Worm (Caenorhabditis elegans): ENCODE measurements around the gene C49H3.4.

Gene C49H3.4

ce11 chrIV:7916907-7917306 lies 1.8 kb downstream of the C49H3.4 start:
- no peak for TF ChIP-seq cebp-1 (GFP tag; IDR thresholded peaks at IDR 0.05)
- no peak for TF ChIP-seq cebp-1 (tag; optimal IDR thresholded peaks at IDR 0.05)
- no peak for TF ChIP-seq ceh-40 (GFP tag; IDR thresholded peaks at IDR 0.05)
- TF ChIP-seq aptf-3 (GFP tag; IDR thresholded peaks at IDR 0.05), result no peak
- no peak for TF ChIP-seq C06A6.2 (GFP tag; conservative IDR thresholded peaks at IDR 0.05)
- TF ChIP-seq pha-4 (tag; optimal IDR thresholded peaks at IDR 0.05), result no peak
- TF ChIP-seq dox-1 (GFP tag; IDR thresholded peaks at IDR 0.05), result no peak
- no peak for TF ChIP-seq unc-62 (GFP tag; optimal IDR thresholded peaks at IDR 0.05)
- no peak for TF ChIP-seq Y95B8A.8 (GFP tag; IDR thresholded peaks at IDR 0.05)
- no peak for TF ChIP-seq lin-26 (GFP tag; IDR thresholded peaks at IDR 0.05)
- TF ChIP-seq B0261.1 (tag; optimal IDR thresholded peaks at IDR 0.05), result no peak
- TF ChIP-seq rpc-1 (optimal IDR thresholded peaks at IDR 0.05), result no peak
- TF ChIP-seq rpc-1 (tag; optimal IDR thresholded peaks at IDR 0.05), result no peak
- TF ChIP-seq F22D6.2 (tag; optimal IDR thresholded peaks at IDR 0.05), result no peak
- no peak for TF ChIP-seq F23B12.7 (tag; optimal IDR thresholded peaks at IDR 0.05; ENCODE audit: insufficient read depth)
- no peak for TF ChIP-seq zfh-2 (GFP tag; conservative IDR thresholded peaks at IDR 0.05)
- TF ChIP-seq tlf-1 (GFP tag; optimal IDR thresholded peaks at IDR 0.05), result no peak

DNA sequence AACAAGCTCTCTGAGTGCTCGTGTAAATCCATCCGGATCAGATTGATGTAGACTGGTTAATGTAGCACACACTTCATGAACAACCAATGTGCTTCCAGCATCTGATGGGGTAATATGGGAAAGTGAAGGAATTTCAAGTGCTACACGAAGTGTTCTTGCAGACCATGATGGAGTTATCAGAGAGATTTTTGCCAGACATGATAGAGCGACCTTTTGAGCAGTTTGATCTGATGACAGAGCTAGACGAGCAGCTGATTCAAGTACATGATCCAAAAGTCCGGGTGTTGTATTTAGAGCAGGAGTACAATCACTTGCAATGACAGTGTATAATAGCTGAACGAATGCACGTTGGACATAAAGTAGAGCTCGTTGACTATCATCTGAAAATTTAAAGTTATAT lies 2.8 kb downstream of the C49H3.4 start:
- TF ChIP-seq hmg-1.2 (GFP tag; IDR thresholded peaks at IDR 0.05) (no peak), lsl-1 (GFP tag; optimal IDR thresholded peaks at IDR 0.05) (no peak), ceh-58 (GFP tag; IDR thresholded peaks at IDR 0.05) (no peak), D2030.7 (GFP tag; IDR thresholded peaks at IDR 0.05) (no peak), F33H1.4 (GFP tag; IDR thresholded peaks at IDR 0.05) (no peak), efl-1 (GFP tag; optimal IDR thresholded peaks at IDR 0.05) (no peak), T07F8.4 (tag; optimal IDR thresholded peaks at IDR 0.05) (no peak), Y53G8AR.9 (GFP tag; conservative IDR thresholded peaks at IDR 0.05) (no peak), nhr-80 (tag; optimal IDR thresholded peaks at IDR 0.05) (no peak), xnd-1 (tag; optimal IDR thresholded peaks at IDR 0.05) (no peak), ZK185.1 (tag; optimal IDR thresholded peaks at IDR 0.05; ENCODE audit: poor library complexity, severe bottlenecking) (no peak)

DNA sequence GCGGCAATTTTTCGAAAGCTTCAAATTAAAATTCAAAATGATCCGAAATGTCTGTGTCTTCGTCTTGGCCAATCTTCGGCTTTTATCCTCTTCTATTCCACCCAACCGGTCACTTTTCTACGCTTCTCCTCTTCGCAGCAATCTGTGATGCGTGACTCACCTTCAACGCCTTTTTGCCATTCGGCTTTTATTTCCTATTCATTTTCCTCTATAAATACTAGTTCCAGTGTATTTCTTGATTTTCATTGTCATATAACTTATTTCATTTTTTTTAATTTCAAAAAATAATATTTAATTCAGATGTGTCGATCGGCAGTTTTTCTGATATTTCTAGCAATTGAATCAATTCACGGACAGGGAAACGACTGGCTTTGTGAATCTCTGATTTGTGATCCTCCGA lies 5.0 kb downstream of the C49H3.4 start, which contains the start of gene C49H3.16:
Gene C49H3.16 (plus strand): TSS at position 301 of the 400 bp plus-strand sequence.
- TF ChIP-seq egl-44 (GFP tag; IDR thresholded peaks at IDR 0.05), result no peak
- no peak for TF ChIP-seq nhr-179 (tag; optimal IDR thresholded peaks at IDR 0.05)
- no peak for TF ChIP-seq fkh-3 (tag; optimal IDR thresholded peaks at IDR 0.05)
- no peak for TF ChIP-seq hrde-1 (tag; optimal IDR thresholded peaks at IDR 0.05; ENCODE audit: borderline replicate concordance)
- no peak for TF ChIP-seq lsl-1 (GFP tag; optimal IDR thresholded peaks at IDR 0.05)
- no peak for TF ChIP-seq ztf-22 (GFP tag; optimal IDR thresholded peaks at IDR 0.05)
- no peak for TF ChIP-seq F37B4.10 (GFP tag; IDR thresholded peaks at IDR 0.05)
- no peak for TF ChIP-seq nfyb-1 (GFP tag; IDR thresholded peaks at IDR 0.05)
- no peak for TF ChIP-seq athp-1 (tag; optimal IDR thresholded peaks at IDR 0.05)
- no peak for TF ChIP-seq repo-1 (tag; optimal IDR thresholded peaks at IDR 0.05)
- no peak for TF ChIP-seq ZK185.1 (tag; optimal IDR thresholded peaks at IDR 0.05; ENCODE audit: poor library complexity, severe bottlenecking)
- TF ChIP-seq Y79H2A.3 (GFP tag; conservative IDR thresholded peaks at IDR 0.05), result no peak
- TF ChIP-seq lin-35 (GFP tag; optimal IDR thresholded peaks at IDR 0.05), result no peak
